Fruit fly (Drosophila melanogaster) S2 (cell line): ENCODE measurements around the gene CG43322.

Experiments used
- CG8478 ChIP-seq: fragments of >200 bp; optimal IDR thresholded peaks from 2 replicates; lab custom pipeline; 2018
- CTCF ChIP-seq, 2 experiments: fragments of >200 bp; optimal IDR thresholded peaks; 2 replicates each; lab custom pipeline; 2018

dm6 chr2L:7042150-7042811 is 29.1 kb downstream of the CG43322 start:
- no peak for TF ChIP-seq CTCF (optimal IDR thresholded peaks at IDR 0.05; lab: Kevin White, UChicago)
- TF ChIP-seq CG8478: no peak
